Worm (Caenorhabditis elegans): ENCODE measurements around the gene F26F4.2.

The F26F4.2 gene

DNA sequence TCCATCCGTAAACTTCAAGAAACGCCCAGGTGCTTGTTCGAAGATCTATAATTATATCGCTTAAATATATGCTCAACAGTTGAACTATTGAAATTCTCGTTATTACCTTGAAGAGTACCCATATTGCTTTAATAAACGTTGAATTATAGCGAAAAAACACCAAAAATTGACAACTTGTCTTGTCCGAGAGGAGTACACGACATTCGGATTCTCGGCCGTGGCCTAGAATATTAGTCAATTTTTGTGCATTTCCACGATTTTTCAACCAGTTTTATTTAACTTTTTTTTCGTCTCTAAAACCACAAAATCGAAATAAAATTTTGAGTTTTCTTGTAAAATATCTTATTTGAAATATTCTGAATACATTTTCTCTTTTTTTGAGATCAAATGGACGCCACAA, 1.3 kb downstream of the F26F4.2 start, which contains the start of the genes F26F4.9 and cee-1 (continued):
- TF ChIP-seq eyg-1 (tag; optimal IDR thresholded peaks at IDR 0.05) (no peak), unc-86 (tag; optimal IDR thresholded peaks at IDR 0.05) (no peak), ceh-31 (tag; optimal IDR thresholded peaks at IDR 0.05) (peak; percentile 85), pag-3 (tag; optimal IDR thresholded peaks at IDR 0.05; ENCODE audit: borderline replicate concordance) (no peak), ceh-48 (tag; optimal IDR thresholded peaks at IDR 0.05) (no peak), hlh-6 (tag; optimal IDR thresholded peaks at IDR 0.05) (no peak), ceh-34 (tag; optimal IDR thresholded peaks at IDR 0.05) (no peak), hlh-8 (tag; optimal IDR thresholded peaks at IDR 0.05) (peak; percentile 72), ceh-19 (GFP tag; optimal IDR thresholded peaks at IDR 0.05) (no peak), ztf-16 (tag; optimal IDR thresholded peaks at IDR 0.05) (peak; percentile 13), che-1 (tag; optimal IDR thresholded peaks at IDR 0.05) (no peak), pha-4 (tag; optimal IDR thresholded peaks at IDR 0.05) (no peak), tbx-2 (tag; optimal IDR thresholded peaks at IDR 0.05) (no peak), C08G9.2 (tag; optimal IDR thresholded peaks at IDR 0.05) (peak; percentile 85), unc-55 (GFP tag; optimal IDR thresholded peaks at IDR 0.05) (peak; percentile 30), dmd-4 (tag; optimal IDR thresholded peaks at IDR 0.05; ENCODE audit: borderline replicate concordance) (no peak), pros-1 (tag; optimal IDR thresholded peaks at IDR 0.05) (no peak), fkh-6 (tag; optimal IDR thresholded peaks at IDR 0.05) (no peak), pha-2 (tag; optimal IDR thresholded peaks at IDR 0.05) (no peak), odd-2 (tag; optimal IDR thresholded peaks at IDR 0.05) (no peak), ceh-2 (tag; optimal IDR thresholded peaks at IDR 0.05) (peak; percentile 71), ceh-24 (tag; optimal IDR thresholded peaks at IDR 0.05) (no peak), tbx-7 (tag; optimal IDR thresholded peaks at IDR 0.05) (peak; percentile 71), ceh-45 (GFP tag; IDR thresholded peaks at IDR 0.05) (no peak), zip-5 (tag; optimal IDR thresholded peaks at IDR 0.05) (peak; percentile 52), fkh-10 (GFP tag; optimal IDR thresholded peaks at IDR 0.05) (no peak), Y22D7AL.16 (tag; optimal IDR thresholded peaks at IDR 0.05) (no peak), gmeb-2 (tag; optimal IDR thresholded peaks at IDR 0.05) (no peak), lin-11 (tag; optimal IDR thresholded peaks at IDR 0.05) (no peak), pat-9 (tag; optimal IDR thresholded peaks at IDR 0.05) (no peak), syd-9 (tag; optimal IDR thresholded peaks at IDR 0.05) (no peak), F13H6.1 (tag; optimal IDR thresholded peaks at IDR 0.05) (no peak), sdc-2 (tag; optimal IDR thresholded peaks at IDR 0.05) (no peak)

DNA sequence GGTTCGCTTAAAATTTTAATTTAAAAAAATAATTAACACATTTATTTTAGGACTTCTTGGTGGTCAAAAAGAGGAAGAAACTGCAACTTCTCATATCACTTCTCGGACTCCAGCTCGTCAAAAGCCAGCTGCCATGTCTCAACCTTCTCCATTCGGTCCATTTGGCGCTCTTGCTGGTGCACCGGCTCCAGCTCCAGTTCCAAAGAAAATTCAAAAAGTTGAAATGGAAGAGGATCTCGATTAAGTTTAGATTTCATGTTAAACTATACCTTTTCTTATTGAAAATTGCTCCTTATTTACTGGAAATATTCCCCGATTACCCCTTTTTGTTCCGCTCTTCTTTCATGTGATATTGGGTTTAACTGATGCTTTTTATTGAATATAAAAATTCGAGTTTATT, 2.7 kb downstream of the F26F4.2 start:
- TF ChIP-seq hlh-30 (tag; optimal IDR thresholded peaks at IDR 0.05; ENCODE audit: insufficient read depth) (no peak), C38D4.7 (GFP tag; optimal IDR thresholded peaks at IDR 0.05) (no peak), lim-6 (tag; optimal IDR thresholded peaks at IDR 0.05) (no peak), mec-3 (tag; optimal IDR thresholded peaks at IDR 0.05; ENCODE audit: borderline replicate concordance) (no peak), ttx-3 (tag; optimal IDR thresholded peaks at IDR 0.05) (no peak)

DNA sequence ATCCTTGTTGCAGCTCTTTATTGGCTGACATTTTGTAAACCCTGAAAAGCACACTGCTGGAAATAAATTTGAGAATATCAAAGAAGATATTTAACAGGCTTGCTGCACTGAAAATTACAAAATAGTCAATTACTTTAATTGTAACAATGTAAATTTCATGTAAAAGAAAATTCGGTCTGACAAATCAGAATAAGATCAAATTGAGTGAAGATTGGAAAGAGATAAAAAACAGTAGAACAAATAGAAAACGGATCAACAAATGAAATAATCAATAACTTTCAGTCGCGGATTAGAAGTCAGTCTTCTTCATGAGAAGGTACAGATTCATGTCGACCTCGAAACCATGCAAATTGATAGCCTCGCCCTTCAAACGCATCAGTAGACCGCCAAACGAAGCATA, 6.0 kb downstream of the F26F4.2 start, which contains the start of gene rars-1:
Gene rars-1 (minus strand): TSS at position 101 of the 400 bp plus-strand sequence.
- TF ChIP-seq ama-1 (optimal IDR thresholded peaks at IDR 0.05) (no peak), unc-55 (GFP tag; optimal IDR thresholded peaks at IDR 0.05) (no peak), sox-4 (tag; optimal IDR thresholded peaks at IDR 0.05) (no peak), syd-9 (tag; optimal IDR thresholded peaks at IDR 0.05) (no peak), ceh-14 (tag; optimal IDR thresholded peaks at IDR 0.05) (no peak), C38D4.7 (GFP tag; optimal IDR thresholded peaks at IDR 0.05) (no peak), che-1 (tag; optimal IDR thresholded peaks at IDR 0.05) (no peak)
